Worm (Caenorhabditis elegans) whole organism, young adult: ENCODE results near the gene ZK686.2.

Source experiments
- B0019.2 ChIP-seq: fragments of 200-800 bp; sonication (Bioruptor generic); conservative IDR thresholded peaks from 2 replicates; pipeline ENCODE4 v1.3.6; 2022; ENCODE audit warnings: missing genetic modification reagents, missing genetic modification characterization, missing compliant biosample characterization
- B0261.1 ChIP-seq: sonication (generic microtip); optimal IDR thresholded peaks from 2 replicates; lab custom pipeline; 2016; ENCODE audit warnings: mild to moderate bottlenecking, missing genetic modification characterization, moderate library complexity, missing compliant biosample characterization
- B0336.3 ChIP-seq: fragments of 200-800 bp; sonication (Bioruptor generic); IDR thresholded peaks from 2 replicates; pipeline ENCODE4 v1.3.6; 2022; ENCODE audit warnings: missing genetic modification characterization, missing compliant biosample characterization
- C17E4.6 ChIP-seq: fragments of 200-800 bp; sonication (Bioruptor generic); IDR thresholded peaks from 2 replicates; pipeline ENCODE4 v1.3.6; 2022; ENCODE audit warnings: missing genetic modification reagents, missing genetic modification characterization, missing compliant biosample characterization
- F23B12.7 ChIP-seq: sonication (generic microtip); optimal IDR thresholded peaks from 2 replicates; lab custom pipeline; 2017; ENCODE audit warnings: missing genetic modification characterization, mild to moderate bottlenecking, missing compliant biosample characterization, antibody characterized with exemption, moderate library complexity; ENCODE audit not compliant: insufficient read depth
- F37B4.10 ChIP-seq: fragments of 200-800 bp; sonication (Bioruptor generic); IDR thresholded peaks from 2 replicates; pipeline ENCODE4 v1.3.6; 2022; ENCODE audit warnings: missing genetic modification characterization, missing compliant biosample characterization
- F39B2.1 ChIP-seq: fragments of 200-800 bp; sonication (Bioruptor generic); IDR thresholded peaks from 2 replicates; pipeline ENCODE4 v1.3.6; 2022; ENCODE audit warnings: missing genetic modification reagents, missing genetic modification characterization, missing compliant biosample characterization
- F52B5.7 ChIP-seq: sonication (generic microtip); optimal IDR thresholded peaks from 2 replicates; lab custom pipeline; 2016; ENCODE audit warnings: mild to moderate bottlenecking, missing genetic modification characterization, missing compliant biosample characterization
- F55B11.4 ChIP-seq: sonication (generic microtip); optimal IDR thresholded peaks from 2 replicates; lab custom pipeline; 2016; ENCODE audit warnings: missing compliant biosample characterization, missing genetic modification characterization, borderline replicate concordance; ENCODE audit not compliant: insufficient read depth
- F57C9.4 ChIP-seq: sonication (generic microtip); optimal IDR thresholded peaks from 2 replicates; lab custom pipeline; 2017; ENCODE audit warnings: mild to moderate bottlenecking, missing genetic modification characterization, missing compliant biosample characterization
- Y53F4B.3 ChIP-seq: fragments of 200-800 bp; sonication (Bioruptor generic); IDR thresholded peaks from 2 replicates; pipeline ENCODE4 v1.3.6; 2022; ENCODE audit warnings: missing genetic modification reagents, missing genetic modification characterization, missing compliant biosample characterization
- Y67H2A.10 ChIP-seq: fragments of 200-800 bp; sonication (Bioruptor generic); conservative IDR thresholded peaks from 2 replicates; pipeline ENCODE4 v1.3.6; 2022; ENCODE audit warnings: missing genetic modification reagents, missing genetic modification characterization, missing compliant biosample characterization
- Y79H2A.3 ChIP-seq: fragments of 200-800 bp; sonication (Bioruptor generic); conservative IDR thresholded peaks from 2 replicates; pipeline ENCODE4 v1.3.6; 2022; ENCODE audit warnings: missing genetic modification reagents, missing genetic modification characterization, missing compliant biosample characterization
- Y95B8A.8 ChIP-seq: fragments of 200-800 bp; sonication (Bioruptor generic); IDR thresholded peaks from 2 replicates; pipeline ENCODE4 v1.3.6; 2022; ENCODE audit warnings: missing genetic modification reagents, missing genetic modification characterization, missing compliant biosample characterization
- ZK185.1 ChIP-seq: sonication (generic microtip); optimal IDR thresholded peaks from 2 replicates; lab custom pipeline; 2016; ENCODE audit warnings: mild to moderate bottlenecking, missing genetic modification characterization, missing compliant biosample characterization; ENCODE audit not compliant: poor library complexity, severe bottlenecking
- akir-1 ChIP-seq: fragments of 200-800 bp; sonication (Bioruptor generic); optimal IDR thresholded peaks from 2 replicates; lab custom pipeline; 2018; ENCODE audit warnings: mild to moderate bottlenecking, missing genetic modification characterization, moderate library complexity, missing compliant biosample characterization
- cebp-2 ChIP-seq: fragments of 200-800 bp; sonication (Bioruptor generic); IDR thresholded peaks from 2 replicates; pipeline ENCODE4 v1.3.6; 2022; ENCODE audit warnings: missing genetic modification characterization, missing compliant biosample characterization
- ceh-100 ChIP-seq: fragments of 200-800 bp; sonication (Bioruptor generic); IDR thresholded peaks from 2 replicates; pipeline ENCODE4 v1.3.6; 2022; ENCODE audit warnings: missing genetic modification reagents, missing genetic modification characterization, missing compliant biosample characterization
- ceh-58 ChIP-seq: fragments of 200-800 bp; sonication (Bioruptor generic); IDR thresholded peaks from 2 replicates; pipeline ENCODE4 v1.3.6; 2022; ENCODE audit warnings: missing genetic modification characterization, missing compliant biosample characterization
- ceh-91 ChIP-seq: fragments of 200-800 bp; sonication (Bioruptor generic); IDR thresholded peaks from 2 replicates; pipeline ENCODE4 v1.3.6; 2022; ENCODE audit warnings: missing genetic modification reagents, missing genetic modification characterization, missing compliant biosample characterization
- die-1 ChIP-seq: sonication (generic microtip); optimal IDR thresholded peaks from 2 replicates; lab custom pipeline; 2016; ENCODE audit warnings: missing genotype, mild to moderate bottlenecking, missing genetic modification characterization, missing compliant biosample characterization
- dox-1 ChIP-seq: fragments of 200-800 bp; sonication (Bioruptor generic); IDR thresholded peaks from 2 replicates; pipeline ENCODE4 v1.3.6; 2022; ENCODE audit warnings: missing genetic modification reagents, missing genetic modification characterization, missing compliant biosample characterization
- egl-18 ChIP-seq: fragments of 200-800 bp; sonication (Bioruptor generic); IDR thresholded peaks from 2 replicates; pipeline ENCODE4 v1.3.6; 2022; ENCODE audit warnings: missing genetic modification reagents, missing genetic modification characterization, missing compliant biosample characterization
- egrh-3 ChIP-seq: fragments of 200-800 bp; sonication (Bioruptor generic); IDR thresholded peaks from 2 replicates; pipeline ENCODE4 v1.3.6; 2022; ENCODE audit warnings: missing genetic modification reagents, missing genetic modification characterization, missing compliant biosample characterization
- gei-17 ChIP-seq: fragments of 200-800 bp; sonication (Bioruptor generic); optimal IDR thresholded peaks from 2 replicates; lab custom pipeline; 2018; ENCODE audit warnings: mild to moderate bottlenecking, missing genetic modification characterization, missing compliant biosample characterization
- him-1 ChIP-seq: sonication (generic microtip); optimal IDR thresholded peaks from 2 replicates; lab custom pipeline; 2016; ENCODE audit warnings: missing genotype, missing genetic modification reagents, missing genetic modification characterization, missing compliant biosample characterization
- hmg-1.2 ChIP-seq: fragments of 200-800 bp; sonication (Bioruptor generic); IDR thresholded peaks from 2 replicates; pipeline ENCODE4 v1.3.6; 2022; ENCODE audit warnings: missing genetic modification reagents, missing genetic modification characterization, missing compliant biosample characterization
- lag-1 ChIP-seq: fragments of 200-800 bp; sonication (Bioruptor generic); IDR thresholded peaks from 2 replicates; pipeline ENCODE4 v1.3.6; 2022; ENCODE audit warnings: missing genetic modification reagents, missing genetic modification characterization, missing compliant biosample characterization
- let-526 ChIP-seq: fragments of 200-800 bp; sonication (Bioruptor generic); IDR thresholded peaks from 2 replicates; pipeline ENCODE4 v1.3.6; 2022; ENCODE audit warnings: missing genetic modification reagents, missing genetic modification characterization, missing compliant biosample characterization
- lin-54 ChIP-seq: fragments of 200-800 bp; sonication (Bioruptor generic); optimal IDR thresholded peaks from 2 replicates; lab custom pipeline; 2018; ENCODE audit warnings: mild to moderate bottlenecking, missing genetic modification characterization, missing compliant biosample characterization
- lir-1 ChIP-seq: fragments of 200-800 bp; sonication (Bioruptor generic); conservative IDR thresholded peaks from 2 replicates; pipeline ENCODE4 v1.3.6; 2022; ENCODE audit warnings: missing genetic modification reagents, missing genetic modification characterization, missing compliant biosample characterization
- madf-10 ChIP-seq: sonication (generic microtip); optimal IDR thresholded peaks from 2 replicates; lab custom pipeline; 2016; ENCODE audit warnings: mild to moderate bottlenecking, missing genetic modification characterization, missing compliant biosample characterization
- mel-28 ChIP-seq: sonication (generic microtip); optimal IDR thresholded peaks from 2 replicates; lab custom pipeline; 2016; ENCODE audit warnings: borderline replicate concordance, mild to moderate bottlenecking, missing genetic modification characterization, missing compliant biosample characterization
- mes-4 ChIP-seq: sonication (generic microtip); optimal IDR thresholded peaks from 2 replicates; lab custom pipeline; 2016; ENCODE audit warnings: missing genotype, missing genetic modification characterization, missing compliant biosample characterization
- mxl-1 ChIP-seq: sonication (generic microtip); optimal IDR thresholded peaks from 2 replicates; lab custom pipeline; 2016; ENCODE audit warnings: missing genetic modification characterization, missing compliant biosample characterization
- nhr-27 ChIP-seq: fragments of 200-800 bp; sonication (Bioruptor generic); optimal IDR thresholded peaks from 2 replicates; lab custom pipeline; 2018; ENCODE audit warnings: mild to moderate bottlenecking, missing genetic modification characterization, moderate library complexity, missing compliant biosample characterization
- nhr-80 ChIP-seq: sonication (generic microtip); optimal IDR thresholded peaks from 2 replicates; lab custom pipeline; 2016; ENCODE audit warnings: missing genetic modification characterization, missing compliant biosample characterization
- pha-4 ChIP-seq: fragments of 150-350 bp; sonication (generic microtip); optimal IDR thresholded peaks from 2 replicates; lab custom pipeline; 2014; ENCODE audit warnings: missing biosample characterization, missing genetic modification reagents, missing genetic modification characterization
- rcor-1 ChIP-seq: fragments of 200-800 bp; sonication (Bioruptor generic); IDR thresholded peaks from 2 replicates; pipeline ENCODE4 v1.3.6; 2022; ENCODE audit warnings: missing genetic modification reagents, missing genetic modification characterization, missing compliant biosample characterization
- sea-2 ChIP-seq: fragments of 200-800 bp; sonication (Bioruptor generic); IDR thresholded peaks from 2 replicates; pipeline ENCODE4 v1.3.6; 2022; ENCODE audit warnings: missing genetic modification characterization, missing compliant biosample characterization
- snpc-1.1 ChIP-seq: sonication (generic microtip); optimal IDR thresholded peaks from 2 replicates; lab custom pipeline; 2017; ENCODE audit warnings: missing genetic modification characterization, mild to moderate bottlenecking, missing compliant biosample characterization, antibody characterized with exemption, moderate library complexity, missing genotype, missing genetic modification reagents; ENCODE audit not compliant: insufficient read depth
- snpc-4 ChIP-seq, 5 experiments: fragments of 150-350 bp in 1 of 5; sonication (generic microtip) in 4 of 5; optimal IDR thresholded peaks; 2 replicates each; lab custom pipeline; 2014 to 2018; ENCODE audit warnings: missing genetic modification characterization in 5 of 5, missing biosample characterization in 3 of 5, antibody characterized with exemption in 2 of 5, mild to moderate bottlenecking in 2 of 5, missing compliant biosample characterization in 2 of 5, missing genotype in 2 of 5, moderate library complexity in 2 of 5, missing genetic modification reagents in 1 of 5
- somi-1 ChIP-seq: fragments of 200-800 bp; sonication (Bioruptor generic); optimal IDR thresholded peaks from 2 replicates; lab custom pipeline; 2018; ENCODE audit warnings: mild to moderate bottlenecking, missing genetic modification characterization, missing compliant biosample characterization
- tbp1 ChIP-seq: fragments of 200-800 bp; sonication (Bioruptor generic); optimal IDR thresholded peaks from 2 replicates; lab custom pipeline; 2018; ENCODE audit warnings: mild to moderate bottlenecking, missing genetic modification characterization, missing compliant biosample characterization
- tbx-9 ChIP-seq: sonication (generic microtip); optimal IDR thresholded peaks from 2 replicates; lab custom pipeline; 2016; ENCODE audit warnings: borderline replicate concordance, missing genetic modification characterization, inconsistent platforms, missing compliant biosample characterization
- unc-130 ChIP-seq: sonication (generic microtip); optimal IDR thresholded peaks from 2 replicates; lab custom pipeline; 2016; ENCODE audit warnings: missing genetic modification reagents, missing genetic modification characterization, missing compliant biosample characterization
- xnd-1 ChIP-seq: sonication (generic microtip); optimal IDR thresholded peaks from 2 replicates; lab custom pipeline; 2016; ENCODE audit warnings: missing genotype, missing genetic modification reagents, missing genetic modification characterization, missing compliant biosample characterization
- ztf-25 ChIP-seq: fragments of 200-800 bp; sonication (Bioruptor generic); IDR thresholded peaks from 2 replicates; pipeline ENCODE4 v1.3.6; 2022; ENCODE audit warnings: missing genetic modification reagents, missing genetic modification characterization, missing compliant biosample characterization
- ztf-3 ChIP-seq: fragments of 200-800 bp; sonication (Bioruptor generic); optimal IDR thresholded peaks from 2 replicates; lab custom pipeline; 2018; ENCODE audit warnings: mild to moderate bottlenecking, missing genetic modification characterization, missing compliant biosample characterization

Gene ZK686.2

ce11 chrIII:7718318-7718717 lies 47.5 kb downstream of the ZK686.2 start (continued):
- TF ChIP-seq F37B4.10 (no peak), lin-54 (GFP tag; lab: Kevin White, UChicago) (peak; percentile 45), egrh-3 (no peak), Y95B8A.8 (no peak), ztf-25 (GFP tag; lab: Robert Waterston, UW) (no peak), Y67H2A.10 (GFP tag; lab: Robert Waterston, UW) (no peak), mel-28 (tag; lab: Kevin White, UChicago) (no peak), B0336.3 (no peak), C17E4.6 (no peak), ztf-3 (GFP tag; lab: Kevin White, UChicago) (no peak), xnd-1 (tag; lab: Kevin White, UChicago) (no peak), madf-10 (peak; percentile 25), mxl-1 (tag; lab: Kevin White, UChicago) (no peak), tbx-9 (tag; lab: Kevin White, UChicago) (no peak), ceh-91 (GFP tag; lab: Robert Waterston, UW) (no peak), F52B5.7 (tag; lab: Kevin White, UChicago) (no peak), tbp1 (peak; percentile 38), ceh-100 (GFP tag; lab: Robert Waterston, UW) (no peak), akir-1 (GFP tag; lab: Kevin White, UChicago) (no peak), B0261.1 (no peak), sea-2 (GFP tag; lab: Robert Waterston, UW) (no peak), rcor-1 (GFP tag; lab: Robert Waterston, UW) (no peak), snpc-1.1 (tag; lab: Kevin White, UChicago) (no peak), unc-130 (GFP tag; lab: Kevin White, UChicago) (no peak), lag-1 (GFP tag; lab: Robert Waterston, UW) (no peak), die-1 (no peak), mes-4 (tag; lab: Kevin White, UChicago) (no peak), him-1 (tag; lab: Kevin White, UChicago) (no peak), Y79H2A.3 (GFP tag; lab: Robert Waterston, UW) (no peak), somi-1 (GFP tag; lab: Kevin White, UChicago) (peak; percentile 71), let-526 (GFP tag; lab: Robert Waterston, UW) (no peak), lir-1 (GFP tag; lab: Robert Waterston, UW) (no peak), nhr-27 (tag; lab: Kevin White, UChicago) (no peak), dox-1 (GFP tag; lab: Robert Waterston, UW) (peak; percentile 82), cebp-2 (GFP tag; lab: Robert Waterston, UW) (no peak), F55B11.4 (tag; lab: Kevin White, UChicago) (no peak), pha-4 (tag; lab: Kevin White, UChicago) (no peak), Y53F4B.3 (GFP tag; lab: Robert Waterston, UW) (no peak), B0019.2 (GFP tag; lab: Robert Waterston, UW) (no peak), nhr-80 (tag; lab: Kevin White, UChicago) (peak; percentile 99), egl-18 (GFP tag; lab: Robert Waterston, UW) (no peak), gei-17 (no peak), snpc-4 (GFP tag; optimal IDR thresholded peaks at IDR 0.05; lab: Kevin White, UChicago) (no peak), snpc-4 (tag; optimal IDR thresholded peaks at IDR 0.05; lab: Kevin White, UChicago) (peak in 2 of 4 experiments; percentile 7 to 68), F57C9.4 (tag; lab: Kevin White, UChicago) (no peak), ceh-58 (GFP tag; lab: Robert Waterston, UW) (no peak), hmg-1.2 (GFP tag; lab: Robert Waterston, UW) (peak; percentile 62; the same call in 1 of the 2 replicates), ZK185.1 (tag; lab: Kevin White, UChicago) (no peak), F23B12.7 (tag; lab: Kevin White, UChicago) (no peak), F39B2.1 (GFP tag; lab: Robert Waterston, UW) (no peak)
